Worm (Caenorhabditis elegans): ENCODE results near the gene hdl-1.

The hdl-1 gene

DNA sequence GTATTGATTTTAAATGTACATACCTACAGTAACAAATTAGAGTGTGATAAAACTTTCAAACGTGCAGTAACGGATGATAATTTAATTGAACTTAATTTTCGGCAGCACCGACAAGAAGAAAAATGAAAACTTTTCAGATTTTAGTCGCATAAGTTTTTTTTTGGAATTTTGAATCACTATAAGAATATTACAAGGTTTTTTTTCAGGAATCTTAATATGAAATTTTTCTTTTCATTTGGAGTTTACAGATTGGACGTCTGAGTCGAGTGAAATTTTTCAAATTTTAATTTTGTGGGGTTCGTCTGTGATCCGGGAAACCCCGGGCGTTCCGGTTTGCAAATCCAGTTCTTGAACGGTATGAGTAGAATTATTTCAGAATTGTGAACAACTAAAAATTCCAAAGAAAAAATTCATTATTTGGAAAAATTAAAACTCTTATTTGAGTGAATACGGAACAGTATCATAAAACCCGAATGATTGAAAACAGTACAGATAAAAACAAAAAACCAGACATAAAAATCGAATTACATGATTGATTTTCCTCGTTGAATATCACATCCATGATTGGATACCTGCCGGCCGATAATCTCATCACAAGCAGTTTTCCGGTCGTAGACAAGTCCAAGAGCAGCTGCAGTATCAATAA is 36.2 kb downstream of the hdl-1 start (continued):
- TF ChIP-seq snpc-4 (GFP tag; optimal IDR thresholded peaks at IDR 0.05) = no peak
- TF ChIP-seq snpc-4 (tag; optimal IDR thresholded peaks at IDR 0.05) = no peak
- no peak for TF ChIP-seq unc-130 (GFP tag; optimal IDR thresholded peaks at IDR 0.05)
- TF ChIP-seq lin-26 (GFP tag; IDR thresholded peaks at IDR 0.05) = no peak
- TF ChIP-seq B0261.1 (tag; optimal IDR thresholded peaks at IDR 0.05) = no peak
- TF ChIP-seq lsy-27 (tag; optimal IDR thresholded peaks at IDR 0.05; ENCODE audit: borderline replicate concordance, insufficient read depth) = no peak
- no peak for TF ChIP-seq akir-1 (GFP tag; optimal IDR thresholded peaks at IDR 0.05)
- TF ChIP-seq atf-7 (tag; optimal IDR thresholded peaks at IDR 0.05) = peak; percentile 78
- no peak for TF ChIP-seq K12H6.12 (tag; optimal IDR thresholded peaks at IDR 0.05)
- TF ChIP-seq F57C9.4 (tag; optimal IDR thresholded peaks at IDR 0.05) = no peak
- no peak for TF ChIP-seq ama-1 (optimal IDR thresholded peaks at IDR 0.05)
- no peak for TF ChIP-seq ama-1 (GFP tag; optimal IDR thresholded peaks at IDR 0.05)
- no peak for TF ChIP-seq nhr-120 (GFP tag; IDR thresholded peaks at IDR 0.05)
- no peak for TF ChIP-seq nfya-2 (GFP tag; IDR thresholded peaks at IDR 0.05)
- no peak for TF ChIP-seq pha-4 (tag; optimal IDR thresholded peaks at IDR 0.05)
- TF ChIP-seq mes-4 (tag; optimal IDR thresholded peaks at IDR 0.05) = no peak
- TF ChIP-seq Y95B8A.8 (GFP tag; IDR thresholded peaks at IDR 0.05) = peak; percentile 21; the same call in 1 of the 2 replicates
- no peak for TF ChIP-seq hlh-26 (GFP tag; conservative IDR thresholded peaks at IDR 0.05)
- TF ChIP-seq tbx-9 (tag; optimal IDR thresholded peaks at IDR 0.05; ENCODE audit: borderline replicate concordance) = no peak
- TF ChIP-seq tlf-1 (GFP tag; optimal IDR thresholded peaks at IDR 0.05) = peak; percentile 38
- TF ChIP-seq hrde-1 (tag; optimal IDR thresholded peaks at IDR 0.05; ENCODE audit: borderline replicate concordance) = no peak
- no peak for TF ChIP-seq mel-28 (tag; optimal IDR thresholded peaks at IDR 0.05; ENCODE audit: borderline replicate concordance)
- no peak for TF ChIP-seq zfh-2 (GFP tag; conservative IDR thresholded peaks at IDR 0.05)
- no peak for TF ChIP-seq rec-8 (tag; optimal IDR thresholded peaks at IDR 0.05)
- TF ChIP-seq ekl-4 (GFP tag; IDR thresholded peaks at IDR 0.05) = peak; percentile 61
- no peak for TF ChIP-seq attf-6 (GFP tag; IDR thresholded peaks at IDR 0.05)
- no peak for TF ChIP-seq ceh-91 (GFP tag; IDR thresholded peaks at IDR 0.05)
- no peak for TF ChIP-seq him-1 (tag; optimal IDR thresholded peaks at IDR 0.05)
- no peak; the same call in 1 of the 2 replicates for TF ChIP-seq C06A6.2 (GFP tag; conservative IDR thresholded peaks at IDR 0.05)
- no peak for TF ChIP-seq nfya-1 (tag; optimal IDR thresholded peaks at IDR 0.05; ENCODE audit: borderline replicate concordance, insufficient read depth)
- TF ChIP-seq madf-10 (tag; optimal IDR thresholded peaks at IDR 0.05) = no peak
- TF ChIP-seq madf-6 (GFP tag; IDR thresholded peaks at IDR 0.05) = no peak
- TF ChIP-seq hmg-1.2 (GFP tag; IDR thresholded peaks at IDR 0.05) = peak; percentile 33; the same call in 1 of the 2 replicates
- TF ChIP-seq Y67H2A.10 (GFP tag; conservative IDR thresholded peaks at IDR 0.05) = no peak
- no peak for TF ChIP-seq sptf-2 (GFP tag; optimal IDR thresholded peaks at IDR 0.05)
- TF ChIP-seq fkh-3 (tag; optimal IDR thresholded peaks at IDR 0.05) = no peak
- TF ChIP-seq F52B5.7 (tag; optimal IDR thresholded peaks at IDR 0.05) = no peak
- no peak for TF ChIP-seq F57A8.1 (GFP tag; optimal IDR thresholded peaks at IDR 0.05)
- TF ChIP-seq mcd-1 (GFP tag; IDR thresholded peaks at IDR 0.05) = no peak; the same call in 1 of the 2 replicates
- TF ChIP-seq hmg-20 (GFP tag; IDR thresholded peaks at IDR 0.05) = no peak
- peak; percentile 26 for TF ChIP-seq gei-17 (GFP tag; optimal IDR thresholded peaks at IDR 0.05)
- TF ChIP-seq F55B11.4 (tag; optimal IDR thresholded peaks at IDR 0.05; ENCODE audit: borderline replicate concordance, insufficient read depth) = no peak
- TF ChIP-seq T07F8.4 (tag; optimal IDR thresholded peaks at IDR 0.05) = no peak
- no peak for TF ChIP-seq hlh-12 (tag; optimal IDR thresholded peaks at IDR 0.05)
- no peak for TF ChIP-seq C17E4.6 (GFP tag; IDR thresholded peaks at IDR 0.05)
- 0 out of 2 replicates have a peak, but pooled peaks have one; percentile 40 for TF ChIP-seq madf-3 (GFP tag; IDR thresholded peaks at IDR 0.05)
- TF ChIP-seq bed-1 (GFP tag; IDR thresholded peaks at IDR 0.05) = no peak
- TF ChIP-seq F49E8.2 (tag; optimal IDR thresholded peaks at IDR 0.05; ENCODE audit: insufficient read depth) = no peak

Data from whole organism, young adult.